Worm (Caenorhabditis elegans): ENCODE measurements around the gene col-167.
A peak's percentile ranks its signal among the peaks of the same experiment; 100 is the strongest.

col-167 gene

DNA sequence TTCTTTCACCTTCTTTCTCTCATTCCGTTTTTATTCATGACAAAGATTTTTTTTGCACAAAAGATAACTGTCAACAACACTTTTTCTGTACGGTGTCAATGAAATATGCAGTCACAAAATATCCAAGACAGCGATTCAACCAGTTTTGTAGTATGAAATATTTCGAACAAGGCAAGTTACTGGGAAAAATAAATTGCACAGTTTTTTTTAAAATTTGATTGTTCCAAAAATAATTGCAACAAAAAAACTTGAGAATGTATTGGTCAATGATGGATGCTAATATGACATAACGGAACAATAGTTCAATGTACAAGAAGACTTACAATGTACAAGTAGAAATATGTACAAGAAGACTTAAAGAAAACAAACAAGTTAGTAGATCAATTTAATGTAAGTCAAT, 22.5 kb downstream of the col-167 start:
- no peak for TF ChIP-seq fos-1 (tag; optimal IDR thresholded peaks at IDR 0.05)
- no peak for TF ChIP-seq ceh-16 (tag; optimal IDR thresholded peaks at IDR 0.05)
- no peak for TF ChIP-seq R02D3.7 (tag; optimal IDR thresholded peaks at IDR 0.05)
- TF ChIP-seq F13H6.1 (tag; optimal IDR thresholded peaks at IDR 0.05): no peak
- TF ChIP-seq nhr-10 (tag; optimal IDR thresholded peaks at IDR 0.05): no peak
- TF ChIP-seq zag-1 (tag; optimal IDR thresholded peaks at IDR 0.05): no peak
- no peak for TF ChIP-seq blmp-1 (tag; optimal IDR thresholded peaks at IDR 0.05; ENCODE audit: insufficient read depth)
- TF ChIP-seq elt-3 (tag; optimal IDR thresholded peaks at IDR 0.05): no peak
- TF ChIP-seq mab-5 (tag; optimal IDR thresholded peaks at IDR 0.05): no peak
- no peak for TF ChIP-seq ZK546.5 (tag; optimal IDR thresholded peaks at IDR 0.05)
- TF ChIP-seq skn-1 (tag; optimal IDR thresholded peaks at IDR 0.05): no peak

DNA sequence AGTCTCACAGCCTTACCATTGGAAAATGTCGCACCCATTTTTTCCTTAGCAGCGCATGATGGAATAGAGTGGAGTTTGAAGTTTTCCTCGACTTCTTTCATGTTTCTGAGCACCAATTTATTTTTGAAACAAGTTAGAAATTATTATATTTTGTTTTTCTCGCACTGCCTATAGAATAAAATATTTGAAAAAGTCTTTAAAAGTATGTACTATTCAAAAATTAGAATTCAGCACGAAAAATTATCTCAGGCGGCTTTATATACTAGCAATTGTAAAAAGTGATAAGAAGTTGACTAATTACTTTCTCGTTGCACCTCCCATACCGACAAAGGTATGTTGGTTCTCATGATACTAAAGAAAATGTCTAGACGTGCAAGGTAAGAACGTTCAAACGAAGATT, 23.7 kb downstream of the col-167 start, which contains the start of gene C03B1.9:
C03B1.9 (minus strand) TSS at position 101 of the 400 bp plus-strand sequence.
- no peak for TF ChIP-seq nhr-11 (tag; optimal IDR thresholded peaks at IDR 0.05)
- TF ChIP-seq nhr-6 (tag; optimal IDR thresholded peaks at IDR 0.05): no peak
- TF ChIP-seq nhr-129 (tag; optimal IDR thresholded peaks at IDR 0.05): no peak
- no peak for TF ChIP-seq mbf-1 (tag; optimal IDR thresholded peaks at IDR 0.05)
- TF ChIP-seq snpc-4 (tag; optimal IDR thresholded peaks at IDR 0.05): no peak
- TF ChIP-seq ceh-82 (tag; optimal IDR thresholded peaks at IDR 0.05): no peak
- no peak for TF ChIP-seq blmp-1 (tag; optimal IDR thresholded peaks at IDR 0.05; ENCODE audit: insufficient read depth)
- no peak for TF ChIP-seq Y55F3AM.14 (GFP tag; optimal IDR thresholded peaks at IDR 0.05)
- TF ChIP-seq elt-1 (tag; optimal IDR thresholded peaks at IDR 0.05): no peak
- no peak for TF ChIP-seq ama-1 (optimal IDR thresholded peaks at IDR 0.05)
- TF ChIP-seq ZK546.5 (tag; optimal IDR thresholded peaks at IDR 0.05): no peak
- TF ChIP-seq sma-9 (GFP tag; optimal IDR thresholded peaks at IDR 0.05): no peak
- TF ChIP-seq sma-9 (tag; optimal IDR thresholded peaks at IDR 0.05): no peak
- TF ChIP-seq sem-4 (tag; optimal IDR thresholded peaks at IDR 0.05): no peak

DNA sequence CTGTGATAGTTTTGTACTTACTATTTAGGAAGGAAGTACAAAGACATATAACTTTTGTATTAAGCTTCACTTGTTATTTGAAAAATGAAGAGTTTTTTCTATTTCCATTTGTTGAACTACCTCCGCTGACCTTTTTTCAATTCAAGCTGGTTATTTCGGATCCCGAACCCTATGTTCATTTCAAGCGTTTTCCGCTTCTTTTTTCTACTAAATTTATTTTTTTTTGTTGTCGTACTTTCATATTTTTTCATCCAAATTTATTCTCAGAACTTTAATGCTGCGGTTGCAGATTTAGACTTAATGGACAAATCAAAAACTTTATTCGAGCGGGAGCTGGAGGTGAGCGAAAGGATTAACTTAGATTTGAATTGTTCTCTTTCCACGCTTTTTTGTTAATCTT, 26.7 kb downstream of the col-167 start, which contains the start of gene C03B1.6:
C03B1.6 (plus strand) TSS at position 301 of the 400 bp plus-strand sequence.
- TF ChIP-seq aly-2 (tag; optimal IDR thresholded peaks at IDR 0.05): no peak
- TF ChIP-seq lin-39 (tag; optimal IDR thresholded peaks at IDR 0.05): no peak

DNA sequence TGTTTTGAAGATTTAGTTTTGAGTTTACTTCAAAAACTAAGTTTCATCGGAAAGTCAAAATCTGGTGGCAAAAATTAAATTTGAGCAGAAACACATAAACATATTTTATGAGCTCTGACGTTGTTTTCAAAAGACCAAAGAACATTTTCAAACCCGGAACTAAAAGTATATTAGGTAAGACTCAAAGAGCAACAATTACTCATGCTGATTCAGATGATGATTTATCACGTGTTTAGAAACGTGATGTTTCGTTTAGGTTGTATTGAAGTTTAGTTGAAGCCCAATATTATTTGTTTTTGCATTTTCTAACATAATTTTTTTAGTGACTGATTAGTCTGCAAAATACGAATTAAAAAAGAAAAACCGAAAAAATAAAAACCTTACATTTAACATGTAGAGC, 30.5 kb downstream of the col-167 start:
- TF ChIP-seq C34F6.9 (tag; optimal IDR thresholded peaks at IDR 0.05) (peak; percentile 26), sem-4 (tag; optimal IDR thresholded peaks at IDR 0.05) (no peak)

DNA sequence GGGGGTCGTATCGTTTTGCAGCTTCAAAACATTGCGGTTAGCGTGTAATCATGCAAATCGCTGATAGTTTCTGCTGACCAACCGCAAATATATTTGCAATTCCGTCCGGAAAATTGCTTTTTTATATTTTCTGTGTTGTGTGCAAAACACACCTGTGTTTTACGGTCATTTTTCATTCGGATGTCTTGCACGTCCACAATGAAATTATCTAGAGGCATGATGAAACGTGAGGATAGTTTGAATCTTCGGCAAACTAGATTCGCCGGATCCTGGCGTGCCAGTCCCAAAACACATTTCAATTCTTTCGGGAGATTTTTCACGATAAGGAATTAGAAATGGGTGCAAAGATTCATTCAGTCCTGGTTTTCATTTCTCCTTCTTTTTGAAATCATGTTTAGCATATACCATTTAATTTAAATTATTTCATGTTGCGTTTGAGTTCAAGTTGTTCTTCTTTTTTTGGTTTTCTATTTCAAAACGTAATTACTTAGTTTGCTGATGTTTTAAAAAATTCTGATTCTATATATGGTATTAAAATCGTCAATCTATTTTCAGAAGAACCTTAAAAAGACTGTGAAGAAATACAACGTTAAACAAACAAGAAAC, 31.8 kb downstream of the col-167 start, which contains the start of gene C03B1.5:
C03B1.5 (plus strand) TSS at position 556 of the 606 bp plus-strand sequence.
- TF ChIP-seq R02D3.7 (tag; optimal IDR thresholded peaks at IDR 0.05) (no peak), nhr-12 (tag; optimal IDR thresholded peaks at IDR 0.05) (no peak)

DNA sequence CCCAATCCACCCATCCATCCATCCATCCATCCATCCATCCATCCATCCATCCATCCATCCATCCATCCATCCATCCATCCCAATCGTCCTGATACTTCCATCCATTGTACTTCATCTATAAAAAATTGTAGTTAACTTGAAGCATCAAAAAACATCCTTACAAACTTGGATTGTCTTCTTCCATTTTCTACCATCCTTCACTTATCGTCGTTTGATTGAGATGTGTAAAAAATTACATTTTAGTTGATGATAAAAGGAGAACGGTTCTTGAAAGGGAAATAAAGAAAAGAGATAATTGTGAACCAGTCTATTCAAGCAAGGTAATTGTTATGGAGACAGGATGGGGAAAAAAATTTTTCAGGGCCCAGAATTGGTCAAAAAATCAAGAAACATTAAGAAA, 34.5 kb downstream of the col-167 start, which contains the start of gene C03B1.10:
C03B1.10 (minus strand) TSS at position 101 of the 400 bp plus-strand sequence.
- TF ChIP-seq lin-39 (tag; optimal IDR thresholded peaks at IDR 0.05) (no peak), unc-55 (GFP tag; optimal IDR thresholded peaks at IDR 0.05) (no peak), sem-4 (tag; optimal IDR thresholded peaks at IDR 0.05) (no peak), mdl-1 (tag; optimal IDR thresholded peaks at IDR 0.05) (no peak), ztf-1 (GFP tag; conservative IDR thresholded peaks at IDR 0.05) (no peak), ztf-4 (tag; optimal IDR thresholded peaks at IDR 0.05) (no peak), nhr-12 (tag; optimal IDR thresholded peaks at IDR 0.05) (no peak), ceh-16 (tag; optimal IDR thresholded peaks at IDR 0.05) (no peak), fos-1 (tag; optimal IDR thresholded peaks at IDR 0.05) (no peak), snpc-4 (tag; optimal IDR thresholded peaks at IDR 0.05) (no peak), nhr-21 (tag; optimal IDR thresholded peaks at IDR 0.05) (no peak), lsy-2 (tag; optimal IDR thresholded peaks at IDR 0.05) (no peak), nhr-129 (tag; optimal IDR thresholded peaks at IDR 0.05) (no peak), unc-62 (GFP tag; optimal IDR thresholded peaks at IDR 0.05) (no peak), egl-27 (tag; optimal IDR thresholded peaks at IDR 0.05) (no peak), ama-1 (optimal IDR thresholded peaks at IDR 0.05) (no peak), F13H6.1 (tag; optimal IDR thresholded peaks at IDR 0.05) (no peak), sma-9 (GFP tag; optimal IDR thresholded peaks at IDR 0.05) (no peak), sma-9 (tag; optimal IDR thresholded peaks at IDR 0.05) (no peak)
